Fruit fly (Drosophila melanogaster) Kc167 (cell line): ENCODE measurements around the gene slif.

Experiments
- Myc ChIP-seq: fragments of >200 bp; optimal IDR thresholded peaks from 2 replicates; lab custom pipeline; 2017; ENCODE audit warnings: missing external identifiers
- Sin3A ChIP-seq: fragments of >200 bp; optimal IDR thresholded peaks from 2 replicates; lab custom pipeline; 2018; ENCODE audit warnings: missing external identifiers
- h ChIP-seq: fragments of >200 bp; optimal IDR thresholded peaks from 3 replicates; lab custom pipeline; 2018; ENCODE audit warnings: missing external identifiers
- insv ChIP-seq: fragments of >200 bp; optimal IDR thresholded peaks from 3 replicates; lab custom pipeline; 2018; ENCODE audit warnings: missing external identifiers
- psq ChIP-seq: fragments of >200 bp; optimal IDR thresholded peaks from 2 replicates; lab custom pipeline; 2017; ENCODE audit warnings: missing external identifiers
- ttk ChIP-seq: sonication (Bioruptor generic); optimal IDR thresholded peaks from 2 replicates; lab custom pipeline; 2017; ENCODE audit warnings: missing external identifiers

Gene slif

DNA sequence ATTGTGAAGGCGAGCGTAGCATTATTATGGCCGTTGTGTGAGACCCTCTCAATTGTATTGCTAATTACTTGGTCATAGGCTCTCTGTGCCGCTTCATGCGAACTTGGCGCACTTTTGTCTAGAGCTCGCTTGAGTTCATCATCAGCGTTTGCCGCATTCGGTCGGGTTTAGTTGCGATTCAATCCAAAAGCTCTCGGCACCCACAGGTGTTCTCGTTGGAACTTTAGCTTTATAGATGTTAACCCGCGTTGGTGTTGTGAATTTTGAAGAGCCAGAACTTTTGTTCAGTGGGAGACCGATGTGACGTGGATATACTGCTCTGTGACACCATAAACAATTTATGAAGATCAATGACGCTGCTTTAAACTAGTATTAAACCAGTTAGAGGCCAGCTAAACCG lies at the start of gene slif:
slif (plus strand) TSS at position 132 of the 400 bp plus-strand sequence.
- TF ChIP-seq Myc (lab: Kevin White, UChicago) (no peak), Sin3A (lab: Kevin White, UChicago) (no peak), h (lab: Kevin White, UChicago) (no peak), psq (lab: Kevin White, UChicago) (no peak), insv (lab: Kevin White, UChicago) (no peak), ttk (lab: Kevin White, UChicago) (no peak)

DNA sequence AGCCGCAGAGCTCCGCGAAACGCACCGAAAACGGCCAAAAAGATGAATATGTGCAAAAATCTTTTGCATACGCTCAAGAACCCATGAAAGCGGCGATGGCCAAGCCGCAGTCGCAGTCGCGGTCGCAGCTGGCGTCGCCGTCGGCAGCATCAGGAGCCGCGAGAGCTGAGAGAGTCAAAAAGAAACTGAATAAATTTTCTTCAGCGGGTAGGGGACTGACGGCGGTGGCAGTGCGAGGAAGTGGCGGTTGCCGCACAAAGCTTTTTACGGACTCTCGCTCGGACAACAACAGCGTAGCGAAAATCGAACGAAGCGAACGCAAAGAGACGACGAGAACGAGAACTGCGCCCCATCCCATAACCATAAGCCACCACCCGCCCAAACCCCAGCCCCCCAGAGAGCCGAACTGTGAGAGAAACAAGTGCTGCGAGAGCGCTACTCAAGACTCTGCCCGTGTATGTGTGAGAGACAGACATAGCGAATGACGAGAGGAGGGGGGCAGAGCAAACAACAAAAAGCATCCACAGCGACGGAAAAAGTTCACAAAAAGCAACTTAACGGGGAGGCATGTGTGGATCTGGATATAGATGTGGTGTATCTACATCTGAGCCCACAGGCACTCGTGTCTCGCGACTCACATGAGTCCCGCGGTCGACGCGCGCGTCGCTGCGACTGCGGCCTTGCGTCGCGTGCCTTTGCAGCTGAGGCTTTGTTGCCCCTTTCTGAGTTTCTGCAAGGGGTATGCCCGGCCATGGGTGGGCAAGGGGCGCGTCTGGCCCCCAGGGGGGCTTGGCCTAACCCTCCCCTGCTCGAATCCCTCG lies 45.5 kb upstream of the slif start, which contains the start of gene jim:
jim (minus strand) TSS at position 51 of the 821 bp plus-strand sequence.
- TF ChIP-seq psq (lab: Kevin White, UChicago) = no peak
- no peak for TF ChIP-seq ttk (lab: Kevin White, UChicago)
- no peak for TF ChIP-seq h (lab: Kevin White, UChicago)
- TF ChIP-seq Sin3A (lab: Kevin White, UChicago) = no peak
- TF ChIP-seq insv (lab: Kevin White, UChicago) = no peak
- TF ChIP-seq Myc (lab: Kevin White, UChicago) = no peak

DNA sequence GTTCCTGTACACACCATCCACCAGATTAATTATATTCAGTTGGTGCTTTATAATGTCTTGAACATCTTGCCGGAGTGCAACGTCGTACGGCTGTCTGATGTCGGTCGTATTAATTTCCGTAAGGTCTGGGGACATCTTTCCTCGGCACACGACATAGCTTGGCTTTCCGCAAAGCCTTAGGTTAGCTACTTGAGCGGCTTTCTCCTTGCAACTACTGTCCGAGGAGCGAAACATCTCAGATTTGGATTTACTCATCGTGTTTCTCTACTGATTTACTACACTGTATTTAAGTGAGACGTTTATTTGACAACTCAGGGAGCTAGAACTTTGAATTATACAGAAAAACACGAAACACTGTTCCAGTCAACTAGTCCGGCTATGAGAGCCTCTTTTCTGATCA lies 44.1 kb upstream of the slif start, which contains the start of the genes CG11226 and CG45428:
CG11226 (plus strand) TSS at position 301 of the 400 bp plus-strand sequence.
CG45428 (minus strand) TSS at position 303 of the 400 bp plus-strand sequence.
- TF ChIP-seq ttk (lab: Kevin White, UChicago) (no peak), insv (lab: Kevin White, UChicago) (no peak), Sin3A (lab: Kevin White, UChicago) (no peak), psq (lab: Kevin White, UChicago) (no peak), Myc (lab: Kevin White, UChicago) (no peak)

DNA sequence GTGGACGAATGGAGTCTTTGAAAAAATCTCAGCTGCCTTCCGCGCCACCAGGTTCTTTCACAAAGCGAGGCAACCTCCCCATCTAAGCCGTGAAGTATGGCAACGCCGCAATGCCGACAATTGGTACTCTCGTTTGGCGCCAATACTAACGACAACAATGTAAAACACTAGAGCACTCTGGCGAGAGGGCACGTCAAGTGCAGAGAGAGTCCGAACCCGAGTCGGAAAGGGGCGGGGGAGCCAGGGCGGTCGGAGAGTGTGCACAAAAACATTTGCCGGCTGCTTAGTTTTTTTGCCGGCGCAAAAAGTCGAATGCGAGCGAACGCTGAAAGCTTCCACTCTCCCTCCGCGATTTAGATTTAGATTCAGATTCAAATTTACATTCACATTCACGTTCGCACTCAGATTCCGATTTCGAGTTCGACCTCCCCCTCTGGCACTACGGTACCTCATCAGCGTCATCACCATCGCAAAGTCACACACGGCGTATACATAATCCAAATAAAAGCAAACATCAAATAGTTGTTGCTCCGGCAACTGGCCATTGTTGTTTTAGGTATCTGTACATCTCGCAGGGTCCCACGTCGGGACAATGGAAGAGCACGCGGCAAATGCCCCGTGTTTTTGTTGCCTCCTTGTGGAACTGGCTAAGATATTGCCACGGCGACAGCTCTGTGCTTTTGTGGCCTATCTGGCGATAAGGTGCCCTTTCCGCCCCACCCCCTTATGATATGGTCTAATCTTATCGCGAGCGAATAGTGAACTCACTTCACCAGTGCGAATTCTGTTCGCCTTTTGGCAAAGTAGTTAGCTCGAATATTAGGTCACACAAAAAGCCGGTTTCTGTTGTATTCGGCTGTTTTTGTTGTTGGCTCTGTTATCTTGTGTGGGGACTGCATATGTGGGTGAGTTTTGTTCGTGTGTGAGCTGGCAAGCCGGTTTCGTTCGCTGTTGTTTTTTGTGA lies 42.9 kb upstream of the slif start:
- TF ChIP-seq Sin3A (lab: Kevin White, UChicago) = no peak

DNA sequence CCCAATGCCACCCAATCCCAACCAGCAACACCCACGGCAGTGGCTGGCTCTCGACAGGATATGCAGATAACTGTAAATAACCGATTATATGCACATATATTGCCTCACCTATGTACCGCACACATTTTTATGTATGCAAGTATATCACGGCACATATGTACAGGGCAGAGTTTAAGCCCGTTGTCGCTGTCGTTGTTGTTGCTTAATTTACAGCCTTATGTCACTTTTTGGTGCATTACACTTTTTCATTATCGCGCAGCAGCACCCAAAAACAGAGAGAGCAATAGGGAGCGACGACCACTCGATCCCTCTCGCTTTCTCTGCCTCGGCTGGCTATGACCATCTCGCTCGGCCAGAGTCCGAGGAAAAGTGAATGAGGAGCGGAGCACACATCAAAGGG lies 41.6 kb upstream of the slif start:
- TF ChIP-seq psq (lab: Kevin White, UChicago) = no peak
- no peak for TF ChIP-seq h (lab: Kevin White, UChicago)

DNA sequence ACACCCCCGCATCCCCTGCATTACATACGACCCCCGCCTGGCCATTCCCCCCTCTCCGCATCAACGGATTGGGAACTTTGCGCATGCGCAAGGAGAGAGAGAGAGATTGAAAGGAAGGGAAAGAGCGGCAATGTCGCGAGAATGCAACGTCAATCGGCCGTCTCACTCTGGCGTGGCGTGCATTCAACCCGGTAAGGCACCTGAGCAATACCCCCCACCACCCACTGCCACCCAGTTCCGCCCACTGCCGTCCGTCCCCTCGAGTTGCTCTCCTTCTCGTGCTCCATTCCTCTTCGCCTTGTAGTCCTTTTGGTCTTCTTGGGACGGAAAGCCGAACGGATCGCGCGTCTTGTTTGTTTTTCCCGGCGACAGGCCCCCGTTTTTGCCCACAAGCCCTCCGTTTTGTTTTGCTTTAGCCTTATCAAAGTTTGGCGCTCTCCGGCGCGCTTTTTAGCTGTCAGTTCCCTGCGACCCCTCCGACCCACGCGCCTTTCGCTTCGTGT lies 41.1 kb upstream of the slif start:
- TF ChIP-seq h (lab: Kevin White, UChicago) (no peak), Myc (lab: Kevin White, UChicago) (no peak), insv (lab: Kevin White, UChicago) (no peak), ttk (lab: Kevin White, UChicago) (no peak), Sin3A (lab: Kevin White, UChicago) (no peak), psq (lab: Kevin White, UChicago) (no peak)

DNA sequence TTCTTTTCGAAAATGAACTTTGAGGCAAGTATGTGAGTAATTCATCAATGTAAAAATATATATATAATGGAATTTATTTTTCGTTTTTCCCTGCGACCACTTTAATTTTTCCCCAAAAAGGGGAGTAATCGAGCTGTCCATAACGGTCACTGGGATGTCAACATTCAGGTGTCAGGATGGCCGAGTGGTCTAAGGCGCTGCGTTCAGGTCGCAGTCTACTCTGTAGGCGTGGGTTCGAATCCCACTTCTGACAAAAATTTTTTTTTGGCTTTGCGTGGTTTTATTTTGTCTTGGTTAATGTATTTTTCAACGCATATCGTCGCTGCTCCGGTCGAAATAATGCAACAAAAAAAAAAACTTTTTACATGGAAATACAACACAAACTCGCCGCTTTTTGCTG lies 37.8 kb upstream of the slif start:
- no peak for TF ChIP-seq h (lab: Kevin White, UChicago)
- TF ChIP-seq Sin3A (lab: Kevin White, UChicago) = no peak
- no peak for TF ChIP-seq Myc (lab: Kevin White, UChicago)
- TF ChIP-seq ttk (lab: Kevin White, UChicago) = no peak
- no peak for TF ChIP-seq insv (lab: Kevin White, UChicago)
- no peak for TF ChIP-seq psq (lab: Kevin White, UChicago)

DNA sequence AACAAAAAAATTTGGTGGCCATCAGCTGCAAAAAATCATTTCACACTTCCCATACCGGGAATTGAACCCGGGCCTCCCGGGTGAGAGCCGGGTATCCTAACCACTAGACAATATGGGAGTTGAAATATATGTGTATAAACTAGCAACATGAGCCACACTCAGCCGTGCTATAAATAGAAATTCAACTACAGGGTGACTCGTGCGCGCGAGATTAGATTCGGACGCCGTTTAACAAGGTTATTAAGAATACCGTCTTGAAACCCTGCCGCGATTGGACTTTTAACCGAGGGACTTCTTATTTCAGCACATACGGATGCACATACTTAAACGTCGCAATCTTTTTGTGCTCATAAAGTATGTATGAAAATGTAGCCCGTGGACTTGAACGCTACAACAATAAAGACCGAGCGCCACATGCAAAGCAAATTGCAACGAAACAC lies 33.1 kb upstream of the slif start:
- no peak for TF ChIP-seq ttk (lab: Kevin White, UChicago)
- TF ChIP-seq Myc (lab: Kevin White, UChicago) = no peak
- no peak for TF ChIP-seq psq (lab: Kevin White, UChicago)
- TF ChIP-seq Sin3A (lab: Kevin White, UChicago) = no peak
- TF ChIP-seq h (lab: Kevin White, UChicago) = no peak
- TF ChIP-seq insv (lab: Kevin White, UChicago) = no peak

DNA sequence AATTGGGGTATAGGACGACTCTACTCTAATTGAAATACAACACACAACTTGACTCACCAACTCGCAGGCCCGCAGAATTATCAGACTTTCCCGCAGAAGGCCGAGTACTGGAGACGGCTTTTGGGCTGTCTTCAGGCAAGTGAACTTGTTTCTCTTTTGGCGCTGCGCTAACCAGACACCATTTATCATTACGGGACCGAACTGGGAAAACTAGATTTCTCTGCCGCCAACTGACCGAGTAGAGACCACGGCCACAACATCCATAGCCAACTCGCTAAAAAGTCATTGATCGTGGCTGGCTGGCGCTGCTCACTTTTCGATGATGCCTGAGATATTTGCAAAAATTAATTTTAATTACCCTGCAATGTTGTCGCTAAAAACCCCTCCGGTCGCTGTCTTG lies 31.9 kb upstream of the slif start:
- TF ChIP-seq ttk (lab: Kevin White, UChicago) (no peak), insv (lab: Kevin White, UChicago) (no peak), Myc (lab: Kevin White, UChicago) (no peak), h (lab: Kevin White, UChicago) (no peak), Sin3A (lab: Kevin White, UChicago) (no peak), psq (lab: Kevin White, UChicago) (no peak)

DNA sequence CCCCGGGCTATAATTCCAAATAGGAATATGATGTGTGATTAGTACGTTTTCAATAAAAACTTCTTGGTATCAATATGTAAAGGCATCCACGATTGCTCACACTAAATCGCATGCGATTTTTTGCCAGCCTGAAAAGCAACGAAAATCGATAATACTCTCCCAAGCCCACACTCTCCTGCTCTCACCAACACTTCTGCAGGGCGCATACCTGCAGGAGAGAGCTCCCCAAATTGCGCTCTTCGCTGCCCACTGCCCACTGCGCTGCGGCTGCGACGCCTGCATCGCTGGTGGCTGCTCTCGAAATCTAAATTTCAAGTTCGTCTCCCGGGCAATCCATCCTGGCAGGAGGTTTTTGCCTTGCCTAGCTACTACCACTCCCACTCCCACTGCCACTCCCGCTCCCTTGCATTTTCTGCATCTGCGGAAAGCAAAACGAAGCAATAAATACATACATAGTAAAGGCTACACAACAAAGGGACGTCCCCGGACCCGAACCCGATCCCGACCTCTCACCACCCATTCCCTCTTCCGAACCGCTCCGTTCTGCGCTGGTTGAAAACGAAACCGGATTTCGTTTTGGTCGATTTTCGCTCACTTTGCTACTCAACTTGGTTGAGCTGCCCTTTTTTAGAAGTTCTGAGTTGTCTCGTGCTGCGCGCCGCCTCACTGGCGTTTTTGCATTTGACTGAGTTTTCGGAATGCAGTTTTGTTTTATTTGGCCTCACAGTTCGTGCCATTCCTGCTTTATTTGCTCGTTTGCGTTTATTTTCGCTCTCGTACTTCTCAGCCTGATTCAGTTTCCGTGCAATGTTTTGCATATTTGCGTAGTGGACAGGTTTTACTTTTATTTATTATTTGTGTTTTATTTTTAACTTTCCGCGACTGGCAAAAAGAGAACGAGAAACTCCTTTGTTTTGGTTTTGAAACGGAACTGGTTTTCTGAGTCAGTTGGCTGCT lies 29.4 kb upstream of the slif start:
- TF ChIP-seq psq (lab: Kevin White, UChicago) = no peak
- no peak for TF ChIP-seq Sin3A (lab: Kevin White, UChicago)
- no peak for TF ChIP-seq ttk (lab: Kevin White, UChicago)
- TF ChIP-seq h (lab: Kevin White, UChicago) = no peak
- no peak for TF ChIP-seq Myc (lab: Kevin White, UChicago)
- no peak for TF ChIP-seq insv (lab: Kevin White, UChicago)
